Fruit fly (Drosophila melanogaster): Measurements from ENCODE around the gene ValRS-m.

Gene ValRS-m

dm6 chr3L:8996173-8996767, 31.7 kb upstream of the ValRS-m start (continued):
- TF ChIP-seq CG7745 (tag; optimal IDR thresholded peaks at IDR 0.05) (no peak), gce (GFP tag; IDR thresholded peaks at IDR 0.05) (0 out of 3 replicates have a peak, but pooled peaks have one; percentile 46), tll (GFP tag; optimal IDR thresholded peaks at IDR 0.05) (no peak), pan (optimal IDR thresholded peaks at IDR 0.05) (no peak), pan (GFP tag; optimal IDR thresholded peaks at IDR 0.05 in 1 of 2, IDR thresholded peaks at IDR 0.05 in 1 of 2) (peak in 1 of 2 experiments; percentile 78), repo (GFP tag; optimal IDR thresholded peaks at IDR 0.05) (no peak), pb (GFP tag; optimal IDR thresholded peaks at IDR 0.05) (no peak), yki (optimal IDR thresholded peaks at IDR 0.05) (no peak), dmrt11E (tag; optimal IDR thresholded peaks at IDR 0.05) (peak; percentile 61), CG13775 (GFP tag; optimal IDR thresholded peaks at IDR 0.05) (peak; percentile 3), bcd (GFP tag; optimal IDR thresholded peaks at IDR 0.05) (peak; percentile 38), YL-1 (GFP tag; optimal IDR thresholded peaks at IDR 0.05) (no peak), caup (GFP tag; optimal IDR thresholded peaks at IDR 0.05; ENCODE audit: severe bottlenecking) (peak; percentile 11), amos (GFP tag; IDR thresholded peaks at IDR 0.05; ENCODE audit: partially characterized antibody) (no peak), esg (GFP tag; conservative IDR thresholded peaks at IDR 0.05) (peak; percentile 50), CG8924 (tag; optimal IDR thresholded peaks at IDR 0.05) (peak; percentile 51), mam (GFP tag; optimal IDR thresholded peaks at IDR 0.05) (peak; percentile 28), HHEX (GFP tag; optimal IDR thresholded peaks at IDR 0.05) (peak; percentile 49), Awh (GFP tag; IDR thresholded peaks at IDR 0.05) (no peak), wdn (GFP tag; IDR thresholded peaks at IDR 0.05) (peak; percentile 28; the same call in 1 of the 2 replicates), CG13894 (tag; optimal IDR thresholded peaks at IDR 0.05) (no peak), ash1 (GFP tag; optimal IDR thresholded peaks at IDR 0.05) (no peak), sim (GFP tag; IDR thresholded peaks at IDR 0.05) (0 out of 2 replicates have a peak, but pooled peaks have one; percentile 30), zfh2 (GFP tag; optimal IDR thresholded peaks at IDR 0.05) (peak; percentile 61), CG13424 (tag; optimal IDR thresholded peaks at IDR 0.05) (peak; percentile 60), Sox102F (GFP tag; optimal IDR thresholded peaks at IDR 0.05) (peak; percentile 84), seq (GFP tag; IDR thresholded peaks at IDR 0.05) (peak; percentile 57), CG31224 (GFP tag; IDR thresholded peaks at IDR 0.05) (0 out of 2 replicates have a peak, but pooled peaks have one; percentile 48), ssp (GFP tag; IDR thresholded peaks at IDR 0.05) (0 out of 2 replicates have a peak, but pooled peaks have one; percentile 39), CG18764 (GFP tag; optimal IDR thresholded peaks at IDR 0.05) (peak; percentile 9), CG17612 (GFP tag; IDR thresholded peaks at IDR 0.05) (peak; percentile 75), CG32772 (GFP tag; IDR thresholded peaks at IDR 0.05) (peak; percentile 77), CG30431 (GFP tag; optimal IDR thresholded peaks at IDR 0.05) (peak; percentile 38), ttk (GFP tag; IDR thresholded peaks at IDR 0.05) (peak; percentile 75), Mrtf (GFP tag; IDR thresholded peaks at IDR 0.05) (peak; percentile 52; the same call in 1 of the 3 replicates), CG2129 (GFP tag; IDR thresholded peaks at IDR 0.05; ENCODE audit: partially characterized antibody) (no peak), hbn (GFP tag; IDR thresholded peaks at IDR 0.05; ENCODE audit: partially characterized antibody) (no peak), cato (GFP tag; optimal IDR thresholded peaks at IDR 0.05; ENCODE audit: borderline replicate concordance) (peak; percentile 24), stwl (tag; optimal IDR thresholded peaks at IDR 0.05) (no peak), CG11696 (GFP tag; IDR thresholded peaks at IDR 0.05) (peak; percentile 50; the same call in 1 of the 2 replicates), Atf3 (GFP tag; optimal IDR thresholded peaks at IDR 0.05) (no peak), Oli (tag; optimal IDR thresholded peaks at IDR 0.05) (peak; percentile 65), Hr51 (GFP tag; optimal IDR thresholded peaks at IDR 0.05) (peak in 1 of 2 experiments; percentile 19), Jarid2 (GFP tag; optimal IDR thresholded peaks at IDR 0.05) (no peak), Side (GFP tag; optimal IDR thresholded peaks at IDR 0.05) (peak; percentile 29), grn (GFP tag; optimal IDR thresholded peaks at IDR 0.05) (no peak), Rfx (GFP tag; IDR thresholded peaks at IDR 0.05) (peak; percentile 58), MESR4 (GFP tag; optimal IDR thresholded peaks at IDR 0.05) (peak; percentile 17), CG9437 (GFP tag; optimal IDR thresholded peaks at IDR 0.05) (peak; percentile 13)

All from whole organism, embryonic.